Worm (Caenorhabditis elegans) whole organism, young adult: ENCODE measurements around the gene pgm-2.
A peak's percentile ranks its signal among the peaks of the same experiment; 100 is the strongest.

Experiments
- B0019.2 ChIP-seq: fragments of 200-800 bp; sonication (Bioruptor generic); conservative IDR thresholded peaks from 2 replicates; pipeline ENCODE4 v1.3.6; 2022; ENCODE audit warnings: missing genetic modification reagents, missing genetic modification characterization, missing compliant biosample characterization
- B0035.1 ChIP-seq: sonication (generic microtip); optimal IDR thresholded peaks from 2 replicates; lab custom pipeline; 2016; ENCODE audit warnings: missing genetic modification characterization, mild to moderate bottlenecking, missing compliant biosample characterization, missing genotype, missing genetic modification reagents
- F10E7.11 ChIP-seq: sonication (generic microtip); optimal IDR thresholded peaks from 2 replicates; lab custom pipeline; 2017; ENCODE audit warnings: mild to moderate bottlenecking, missing genetic modification characterization, moderate library complexity, missing compliant biosample characterization
- F22D6.2 ChIP-seq: sonication (generic microtip); optimal IDR thresholded peaks from 2 replicates; lab custom pipeline; 2016; ENCODE audit warnings: mild to moderate bottlenecking, missing genetic modification characterization, missing compliant biosample characterization
- F23B12.7 ChIP-seq: sonication (generic microtip); optimal IDR thresholded peaks from 2 replicates; lab custom pipeline; 2017; ENCODE audit warnings: missing genetic modification characterization, mild to moderate bottlenecking, missing compliant biosample characterization, antibody characterized with exemption, moderate library complexity; ENCODE audit not compliant: insufficient read depth
- F37B4.10 ChIP-seq: fragments of 200-800 bp; sonication (Bioruptor generic); IDR thresholded peaks from 2 replicates; pipeline ENCODE4 v1.3.6; 2022; ENCODE audit warnings: missing genetic modification characterization, missing compliant biosample characterization
- T26A5.8 ChIP-seq: sonication (generic microtip); optimal IDR thresholded peaks from 2 replicates; lab custom pipeline; 2016; ENCODE audit warnings: missing genetic modification characterization, missing compliant biosample characterization
- Y53F4B.3 ChIP-seq: fragments of 200-800 bp; sonication (Bioruptor generic); IDR thresholded peaks from 2 replicates; pipeline ENCODE4 v1.3.6; 2022; ENCODE audit warnings: missing genetic modification reagents, missing genetic modification characterization, missing compliant biosample characterization
- Y95B8A.8 ChIP-seq: fragments of 200-800 bp; sonication (Bioruptor generic); IDR thresholded peaks from 2 replicates; pipeline ENCODE4 v1.3.6; 2022; ENCODE audit warnings: missing genetic modification reagents, missing genetic modification characterization, missing compliant biosample characterization
- aptf-2 ChIP-seq: fragments of 200-800 bp; sonication (Bioruptor generic); conservative IDR thresholded peaks from 2 replicates; pipeline ENCODE4 v1.3.6; 2022; ENCODE audit warnings: missing genetic modification reagents, missing genetic modification characterization, missing compliant biosample characterization
- attf-6 ChIP-seq: fragments of 200-800 bp; sonication (Bioruptor generic); IDR thresholded peaks from 2 replicates; pipeline ENCODE4 v1.3.6; 2022; ENCODE audit warnings: missing genetic modification reagents, missing genetic modification characterization, missing compliant biosample characterization
- bed-1 ChIP-seq: fragments of 200-800 bp; sonication (Bioruptor generic); IDR thresholded peaks from 2 replicates; pipeline ENCODE4 v1.3.6; 2022; ENCODE audit warnings: missing genetic modification reagents, missing genetic modification characterization, missing compliant biosample characterization
- ccch-3 ChIP-seq: fragments of 200-800 bp; sonication (Bioruptor generic); optimal IDR thresholded peaks from 2 replicates; lab custom pipeline; 2018; ENCODE audit warnings: mild to moderate bottlenecking, missing genetic modification characterization, missing compliant biosample characterization
- cebp-1 ChIP-seq, 2 experiments: fragments of 200-800 bp in 1 of 2; sonication (Bioruptor generic) in 1 of 2; sonication (generic microtip) in 1 of 2; IDR thresholded peaks in 1 of 2; optimal IDR thresholded peaks in 1 of 2; 2 replicates each; pipeline versions ENCODE4 v1.3.6 to Lab custom; 2017 to 2022; ENCODE audit warnings: missing compliant biosample characterization in 2 of 2, missing genetic modification characterization in 2 of 2, mild to moderate bottlenecking in 1 of 2, missing genetic modification reagents in 1 of 2, moderate library complexity in 1 of 2
- cebp-2 ChIP-seq: fragments of 200-800 bp; sonication (Bioruptor generic); IDR thresholded peaks from 2 replicates; pipeline ENCODE4 v1.3.6; 2022; ENCODE audit warnings: missing genetic modification characterization, missing compliant biosample characterization
- ceh-58 ChIP-seq: fragments of 200-800 bp; sonication (Bioruptor generic); IDR thresholded peaks from 2 replicates; pipeline ENCODE4 v1.3.6; 2022; ENCODE audit warnings: missing genetic modification characterization, missing compliant biosample characterization
- ceh-91 ChIP-seq: fragments of 200-800 bp; sonication (Bioruptor generic); IDR thresholded peaks from 2 replicates; pipeline ENCODE4 v1.3.6; 2022; ENCODE audit warnings: missing genetic modification reagents, missing genetic modification characterization, missing compliant biosample characterization
- die-1 ChIP-seq: sonication (generic microtip); optimal IDR thresholded peaks from 2 replicates; lab custom pipeline; 2016; ENCODE audit warnings: missing genotype, mild to moderate bottlenecking, missing genetic modification characterization, missing compliant biosample characterization
- egl-18 ChIP-seq: fragments of 200-800 bp; sonication (Bioruptor generic); IDR thresholded peaks from 2 replicates; pipeline ENCODE4 v1.3.6; 2022; ENCODE audit warnings: missing genetic modification reagents, missing genetic modification characterization, missing compliant biosample characterization
- egrh-3 ChIP-seq: fragments of 200-800 bp; sonication (Bioruptor generic); IDR thresholded peaks from 2 replicates; pipeline ENCODE4 v1.3.6; 2022; ENCODE audit warnings: missing genetic modification reagents, missing genetic modification characterization, missing compliant biosample characterization
- fkh-3 ChIP-seq: sonication (generic microtip); optimal IDR thresholded peaks from 2 replicates; lab custom pipeline; 2016; ENCODE audit warnings: mild to moderate bottlenecking, missing genetic modification characterization, missing compliant biosample characterization
- him-1 ChIP-seq: sonication (generic microtip); optimal IDR thresholded peaks from 2 replicates; lab custom pipeline; 2016; ENCODE audit warnings: missing genotype, missing genetic modification reagents, missing genetic modification characterization, missing compliant biosample characterization
- hlh-12 ChIP-seq: sonication (generic microtip); optimal IDR thresholded peaks from 2 replicates; lab custom pipeline; 2016; ENCODE audit warnings: missing genetic modification characterization, missing compliant biosample characterization
- hlh-26 ChIP-seq: fragments of 200-800 bp; sonication (Bioruptor generic); conservative IDR thresholded peaks from 2 replicates; pipeline ENCODE4 v1.3.6; 2022; ENCODE audit warnings: missing genetic modification reagents, missing genetic modification characterization, missing compliant biosample characterization
- lag-1 ChIP-seq: fragments of 200-800 bp; sonication (Bioruptor generic); IDR thresholded peaks from 2 replicates; pipeline ENCODE4 v1.3.6; 2022; ENCODE audit warnings: missing genetic modification reagents, missing genetic modification characterization, missing compliant biosample characterization
- let-526 ChIP-seq: fragments of 200-800 bp; sonication (Bioruptor generic); IDR thresholded peaks from 2 replicates; pipeline ENCODE4 v1.3.6; 2022; ENCODE audit warnings: missing genetic modification reagents, missing genetic modification characterization, missing compliant biosample characterization
- lin-26 ChIP-seq: fragments of 200-800 bp; sonication (Bioruptor generic); IDR thresholded peaks from 2 replicates; pipeline ENCODE4 v1.3.6; 2022; ENCODE audit warnings: missing genetic modification reagents, missing genetic modification characterization, missing compliant biosample characterization
- lin-35 ChIP-seq, 3 experiments: fragments of 150-350 bp in 2 of 3; sonication (generic microtip) in 1 of 3; optimal IDR thresholded peaks; 2 replicates each; lab custom pipeline; 2014 to 2018; ENCODE audit warnings: missing biosample characterization in 3 of 3, missing genetic modification characterization in 3 of 3, missing genetic modification reagents in 3 of 3
- lsl-1 ChIP-seq: fragments of 200-800 bp; sonication (Bioruptor generic); optimal IDR thresholded peaks from 2 replicates; lab custom pipeline; 2018; ENCODE audit warnings: mild to moderate bottlenecking, missing genetic modification characterization, moderate library complexity, missing compliant biosample characterization
- lsy-27 ChIP-seq: sonication (generic microtip); optimal IDR thresholded peaks from 2 replicates; lab custom pipeline; 2017; ENCODE audit warnings: missing genetic modification characterization, mild to moderate bottlenecking, missing compliant biosample characterization, antibody characterized with exemption, missing genotype, borderline replicate concordance; ENCODE audit not compliant: insufficient read depth
- madf-10 ChIP-seq: sonication (generic microtip); optimal IDR thresholded peaks from 2 replicates; lab custom pipeline; 2016; ENCODE audit warnings: mild to moderate bottlenecking, missing genetic modification characterization, missing compliant biosample characterization
- madf-8 ChIP-seq: fragments of 200-800 bp; sonication (Bioruptor generic); conservative IDR thresholded peaks from 2 replicates; pipeline ENCODE4 v1.3.6; 2022; ENCODE audit warnings: missing genetic modification reagents, missing genetic modification characterization, missing compliant biosample characterization
- nfyb-1 ChIP-seq: fragments of 200-800 bp; sonication (Bioruptor generic); IDR thresholded peaks from 2 replicates; pipeline ENCODE4 v1.3.6; 2022; ENCODE audit warnings: missing genetic modification reagents, missing genetic modification characterization, missing compliant biosample characterization
- rcor-1 ChIP-seq: fragments of 200-800 bp; sonication (Bioruptor generic); IDR thresholded peaks from 2 replicates; pipeline ENCODE4 v1.3.6; 2022; ENCODE audit warnings: missing genetic modification reagents, missing genetic modification characterization, missing compliant biosample characterization
- repo-1 ChIP-seq: sonication (generic microtip); optimal IDR thresholded peaks from 2 replicates; lab custom pipeline; 2017; ENCODE audit warnings: mild to moderate bottlenecking, missing genetic modification characterization, missing compliant biosample characterization
- rpc-1 ChIP-seq, 2 experiments: fragments of 150-350 bp in 1 of 2; sonication (generic microtip) in 1 of 2; optimal IDR thresholded peaks; 2 replicates each; lab custom pipeline; 2014 to 2018; ENCODE audit warnings: missing biosample characterization in 1 of 2, missing genetic modification characterization in 1 of 2, missing genetic modification reagents in 1 of 2, missing genotype in 1 of 2
- sdz-38 ChIP-seq: sonication (generic microtip); optimal IDR thresholded peaks from 2 replicates; lab custom pipeline; 2016; ENCODE audit warnings: missing genotype, missing genetic modification characterization, missing compliant biosample characterization
- sea-2 ChIP-seq: fragments of 200-800 bp; sonication (Bioruptor generic); IDR thresholded peaks from 2 replicates; pipeline ENCODE4 v1.3.6; 2022; ENCODE audit warnings: missing genetic modification characterization, missing compliant biosample characterization
- snpc-1.1 ChIP-seq: sonication (generic microtip); optimal IDR thresholded peaks from 2 replicates; lab custom pipeline; 2017; ENCODE audit warnings: missing genetic modification characterization, mild to moderate bottlenecking, missing compliant biosample characterization, antibody characterized with exemption, moderate library complexity, missing genotype, missing genetic modification reagents; ENCODE audit not compliant: insufficient read depth
- snpc-4 ChIP-seq, 5 experiments: fragments of 150-350 bp in 1 of 5; sonication (generic microtip) in 4 of 5; optimal IDR thresholded peaks; 2 replicates each; lab custom pipeline; 2014 to 2018; ENCODE audit warnings: missing genetic modification characterization in 5 of 5, missing biosample characterization in 3 of 5, antibody characterized with exemption in 2 of 5, mild to moderate bottlenecking in 2 of 5, missing compliant biosample characterization in 2 of 5, missing genotype in 2 of 5, moderate library complexity in 2 of 5, missing genetic modification reagents in 1 of 5
- somi-1 ChIP-seq: fragments of 200-800 bp; sonication (Bioruptor generic); optimal IDR thresholded peaks from 2 replicates; lab custom pipeline; 2018; ENCODE audit warnings: mild to moderate bottlenecking, missing genetic modification characterization, missing compliant biosample characterization
- sptf-2 ChIP-seq: fragments of 200-800 bp; sonication (Bioruptor generic); optimal IDR thresholded peaks from 2 replicates; lab custom pipeline; 2018; ENCODE audit warnings: mild to moderate bottlenecking, missing genetic modification characterization, missing compliant biosample characterization
- unc-130 ChIP-seq: sonication (generic microtip); optimal IDR thresholded peaks from 2 replicates; lab custom pipeline; 2016; ENCODE audit warnings: missing genetic modification reagents, missing genetic modification characterization, missing compliant biosample characterization
- xnd-1 ChIP-seq: sonication (generic microtip); optimal IDR thresholded peaks from 2 replicates; lab custom pipeline; 2016; ENCODE audit warnings: missing genotype, missing genetic modification reagents, missing genetic modification characterization, missing compliant biosample characterization
- zfh-2 ChIP-seq: fragments of 200-800 bp; sonication (Bioruptor generic); conservative IDR thresholded peaks from 2 replicates; pipeline ENCODE4 v1.3.6; 2022; ENCODE audit warnings: missing genetic modification reagents, missing genetic modification characterization, missing compliant biosample characterization
- ztf-25 ChIP-seq: fragments of 200-800 bp; sonication (Bioruptor generic); IDR thresholded peaks from 2 replicates; pipeline ENCODE4 v1.3.6; 2022; ENCODE audit warnings: missing genetic modification reagents, missing genetic modification characterization, missing compliant biosample characterization
- ztf-3 ChIP-seq: fragments of 200-800 bp; sonication (Bioruptor generic); optimal IDR thresholded peaks from 2 replicates; lab custom pipeline; 2018; ENCODE audit warnings: mild to moderate bottlenecking, missing genetic modification characterization, missing compliant biosample characterization
- ztf-6 ChIP-seq: fragments of 200-800 bp; sonication (Bioruptor generic); IDR thresholded peaks from 2 replicates; pipeline ENCODE4 v1.3.6; 2022; ENCODE audit warnings: missing genetic modification reagents, missing genetic modification characterization, missing compliant biosample characterization

pgm-2 gene

ce11 chrIII:13307107-13307506 lies 7.9 kb downstream of the pgm-2 start, which contains the start of the genes klp-19 and slc-36.1 (continued):
- no peak for TF ChIP-seq B0019.2 (GFP tag; lab: Robert Waterston, UW)
- no peak for TF ChIP-seq madf-10 (tag; lab: Kevin White, UChicago)
- TF ChIP-seq lsy-27 (tag; lab: Kevin White, UChicago): no peak
- no peak for TF ChIP-seq him-1 (tag; lab: Kevin White, UChicago)
- TF ChIP-seq F37B4.10 (GFP tag; lab: Robert Waterston, UW): no peak
- no peak for TF ChIP-seq lin-26 (GFP tag; lab: Robert Waterston, UW)
- no peak for TF ChIP-seq hlh-26
- no peak for TF ChIP-seq T26A5.8 (tag; lab: Kevin White, UChicago)
- TF ChIP-seq let-526 (GFP tag; lab: Robert Waterston, UW): no peak
- no peak for TF ChIP-seq sdz-38
- TF ChIP-seq B0035.1 (tag; lab: Kevin White, UChicago): no peak
- peak; percentile 78 for TF ChIP-seq F23B12.7 (tag; lab: Kevin White, UChicago)
- TF ChIP-seq lin-35 (GFP tag; optimal IDR thresholded peaks at IDR 0.05; lab: Kevin White, UChicago): peak in 1 of 3 experiments; percentile 44
- peak; percentile 47 for TF ChIP-seq rcor-1
- no peak for TF ChIP-seq sea-2 (GFP tag; lab: Robert Waterston, UW)
- no peak for TF ChIP-seq repo-1 (tag; lab: Kevin White, UChicago)
- TF ChIP-seq ceh-58 (GFP tag; lab: Robert Waterston, UW): no peak
- TF ChIP-seq cebp-2: no peak
- TF ChIP-seq attf-6 (GFP tag; lab: Robert Waterston, UW): no peak
- TF ChIP-seq somi-1 (GFP tag; lab: Kevin White, UChicago): no peak
- TF ChIP-seq F10E7.11 (tag; lab: Kevin White, UChicago): no peak
- no peak for TF ChIP-seq F22D6.2 (tag; lab: Kevin White, UChicago)
- TF ChIP-seq Y53F4B.3 (GFP tag; lab: Robert Waterston, UW): no peak
- peak; percentile 52; the same call in 1 of the 2 replicates for TF ChIP-seq madf-8
- peak; percentile 60 for TF ChIP-seq xnd-1
- TF ChIP-seq ztf-25 (GFP tag; lab: Robert Waterston, UW): no peak
- TF ChIP-seq snpc-1.1 (tag; lab: Kevin White, UChicago): no peak
- TF ChIP-seq snpc-4 (GFP tag; optimal IDR thresholded peaks at IDR 0.05; lab: Kevin White, UChicago): no peak
- TF ChIP-seq snpc-4 (tag; optimal IDR thresholded peaks at IDR 0.05; lab: Kevin White, UChicago): no peak
- no peak for TF ChIP-seq unc-130 (GFP tag; lab: Kevin White, UChicago)
- TF ChIP-seq bed-1 (GFP tag; lab: Robert Waterston, UW): no peak
- no peak for TF ChIP-seq ztf-6 (GFP tag; lab: Robert Waterston, UW)
- TF ChIP-seq rpc-1 (optimal IDR thresholded peaks at IDR 0.05; lab: Kevin White, UChicago): no peak
- no peak for TF ChIP-seq rpc-1 (tag; optimal IDR thresholded peaks at IDR 0.05; lab: Kevin White, UChicago)
- no peak for TF ChIP-seq ccch-3 (GFP tag; lab: Kevin White, UChicago)
- TF ChIP-seq fkh-3 (tag; lab: Kevin White, UChicago): no peak
- TF ChIP-seq ztf-3 (GFP tag; lab: Kevin White, UChicago): no peak
- TF ChIP-seq nfyb-1: no peak
- TF ChIP-seq ceh-91 (GFP tag; lab: Robert Waterston, UW): peak; percentile 66
- TF ChIP-seq die-1: no peak
- TF ChIP-seq aptf-2 (GFP tag; lab: Robert Waterston, UW): no peak
- TF ChIP-seq lsl-1: peak; percentile 64
- no peak for TF ChIP-seq egl-18 (GFP tag; lab: Robert Waterston, UW)
- no peak for TF ChIP-seq cebp-1 (GFP tag; IDR thresholded peaks at IDR 0.05; lab: Robert Waterston, UW)
- TF ChIP-seq cebp-1 (tag; optimal IDR thresholded peaks at IDR 0.05; lab: Kevin White, UChicago): peak; percentile 41
- TF ChIP-seq Y95B8A.8 (GFP tag; lab: Robert Waterston, UW): no peak
- no peak for TF ChIP-seq lag-1 (GFP tag; lab: Robert Waterston, UW)
- no peak for TF ChIP-seq hlh-12 (tag; lab: Kevin White, UChicago)
- no peak for TF ChIP-seq zfh-2 (GFP tag; lab: Robert Waterston, UW)
- no peak for TF ChIP-seq sptf-2
- TF ChIP-seq egrh-3 (GFP tag; lab: Robert Waterston, UW): peak; percentile 62
